Worm (Caenorhabditis elegans) whole organism, young adult: ENCODE measurements around the gene lin-14.

Experiments used
- hlh-26 ChIP-seq: fragments of 200-800 bp; sonication (Bioruptor generic); conservative IDR thresholded peaks from 2 replicates; pipeline ENCODE4 v1.3.6; 2022; ENCODE audit warnings: missing genetic modification reagents, missing genetic modification characterization, missing compliant biosample characterization
- lin-26 ChIP-seq: fragments of 200-800 bp; sonication (Bioruptor generic); IDR thresholded peaks from 2 replicates; pipeline ENCODE4 v1.3.6; 2022; ENCODE audit warnings: missing genetic modification reagents, missing genetic modification characterization, missing compliant biosample characterization

- TF ChIP-seq lin-26 (GFP tag; lab: Robert Waterston, UW) (no peak), hlh-26 (no peak)
Observed at ce11 chrX:11499738-11500137, 34.4 kb downstream of the lin-14 start, which contains the start of gene T25C12.3.
